Worm (Caenorhabditis elegans) whole organism, late embryonic: ENCODE data around the gene ZC155.2.

Source experiments
- C08G9.2 ChIP-seq: sonication (generic microtip); optimal IDR thresholded peaks from 2 replicates; lab custom pipeline; 2016; ENCODE audit warnings: mild to moderate bottlenecking, missing genetic modification characterization, moderate library complexity, missing compliant biosample characterization
- C38D4.7 ChIP-seq: fragments of 200-800 bp; sonication (Bioruptor generic); optimal IDR thresholded peaks from 2 replicates; lab custom pipeline; 2018; ENCODE audit warnings: mild to moderate bottlenecking, missing genetic modification characterization, moderate library complexity, missing compliant biosample characterization
- F13H6.1 ChIP-seq: sonication (generic microtip); optimal IDR thresholded peaks from 2 replicates; lab custom pipeline; 2016; ENCODE audit warnings: missing genetic modification characterization, missing compliant biosample characterization
- K02D7.2 ChIP-seq: sonication (generic microtip); optimal IDR thresholded peaks from 2 replicates; lab custom pipeline; 2017; ENCODE audit warnings: mild to moderate bottlenecking, missing genetic modification characterization, missing compliant biosample characterization
- K09A11.1 ChIP-seq: sonication (generic microtip); optimal IDR thresholded peaks from 2 replicates; lab custom pipeline; 2017; ENCODE audit warnings: antibody characterized with exemption, mild to moderate bottlenecking, missing genetic modification characterization, missing compliant biosample characterization; ENCODE audit not compliant: insufficient read depth
- Y22D7AL.16 ChIP-seq: sonication (generic microtip); optimal IDR thresholded peaks from 2 replicates; lab custom pipeline; 2016; ENCODE audit warnings: missing genetic modification characterization, missing compliant biosample characterization
- ama-1 ChIP-seq: fragments of 150-350 bp; optimal IDR thresholded peaks from 2 replicates; lab custom pipeline; 2014
- ceh-14 ChIP-seq: sonication (generic microtip); optimal IDR thresholded peaks from 2 replicates; lab custom pipeline; 2016; ENCODE audit warnings: missing genotype, missing genetic modification characterization, missing compliant biosample characterization
- ceh-18 ChIP-seq: sonication (generic microtip); optimal IDR thresholded peaks from 2 replicates; lab custom pipeline; 2016; ENCODE audit warnings: missing genetic modification characterization, missing compliant biosample characterization
- ceh-2 ChIP-seq: sonication (generic microtip); optimal IDR thresholded peaks from 2 replicates; lab custom pipeline; 2016; ENCODE audit warnings: missing genotype, missing genetic modification characterization, missing compliant biosample characterization
- ceh-22 ChIP-seq: sonication (generic microtip); optimal IDR thresholded peaks from 2 replicates; lab custom pipeline; 2017; ENCODE audit warnings: missing biosample characterization, missing genetic modification characterization
- ceh-30 ChIP-seq: fragments of 150-350 bp; optimal IDR thresholded peaks from 2 replicates; lab custom pipeline; 2014; ENCODE audit warnings: missing biosample characterization, missing genetic modification characterization
- ceh-31 ChIP-seq: sonication (generic microtip); optimal IDR thresholded peaks from 2 replicates; lab custom pipeline; 2016; ENCODE audit warnings: missing genetic modification characterization, missing compliant biosample characterization
- ceh-34 ChIP-seq: sonication (generic microtip); optimal IDR thresholded peaks from 2 replicates; lab custom pipeline; 2016; ENCODE audit warnings: mild to moderate bottlenecking, missing genetic modification characterization, missing compliant biosample characterization
- ceh-45 ChIP-seq: fragments of 200-800 bp; sonication (Bioruptor generic); IDR thresholded peaks from 2 replicates; pipeline ENCODE4 v1.3.6; 2022; ENCODE audit warnings: missing genetic modification reagents, missing genetic modification characterization, missing compliant biosample characterization
- ceh-6 ChIP-seq: fragments of 200-800 bp; sonication (Bioruptor generic); optimal IDR thresholded peaks from 2 replicates; lab custom pipeline; 2018; ENCODE audit warnings: mild to moderate bottlenecking, missing genetic modification characterization, missing compliant biosample characterization
- che-1 ChIP-seq: sonication (generic microtip); optimal IDR thresholded peaks from 2 replicates; lab custom pipeline; 2016; ENCODE audit warnings: mild to moderate bottlenecking, missing genetic modification characterization, missing compliant biosample characterization
- dmd-4 ChIP-seq: sonication (generic microtip); optimal IDR thresholded peaks from 2 replicates; lab custom pipeline; 2016; ENCODE audit warnings: borderline replicate concordance, missing genetic modification characterization, missing compliant biosample characterization
- dve-1 ChIP-seq: sonication (generic microtip); optimal IDR thresholded peaks from 2 replicates; lab custom pipeline; 2017; ENCODE audit warnings: antibody characterized with exemption, mild to moderate bottlenecking, missing genetic modification characterization, missing compliant biosample characterization
- elt-2 ChIP-seq: sonication (generic microtip); optimal IDR thresholded peaks from 2 replicates; lab custom pipeline; 2016; ENCODE audit warnings: missing genetic modification reagents, missing genetic modification characterization, missing compliant biosample characterization
- ets-4 ChIP-seq: sonication (generic microtip); optimal IDR thresholded peaks from 2 replicates; lab custom pipeline; 2016; ENCODE audit warnings: missing genetic modification characterization, missing compliant biosample characterization
- eyg-1 ChIP-seq: sonication (generic microtip); optimal IDR thresholded peaks from 2 replicates; lab custom pipeline; 2016; ENCODE audit warnings: missing genotype, missing genetic modification characterization, missing compliant biosample characterization
- fkh-6 ChIP-seq: sonication (generic microtip); optimal IDR thresholded peaks from 2 replicates; lab custom pipeline; 2016; ENCODE audit warnings: missing genetic modification characterization, missing compliant biosample characterization
- hlh-13 ChIP-seq: fragments of 200-800 bp; sonication (Bioruptor generic); optimal IDR thresholded peaks from 2 replicates; lab custom pipeline; 2018; ENCODE audit warnings: mild to moderate bottlenecking, missing genetic modification characterization, missing compliant biosample characterization
- hlh-15 ChIP-seq: sonication (generic microtip); optimal IDR thresholded peaks from 2 replicates; lab custom pipeline; 2016; ENCODE audit warnings: missing genetic modification characterization, missing compliant biosample characterization
- hlh-30 ChIP-seq: sonication (generic microtip); optimal IDR thresholded peaks from 2 replicates; lab custom pipeline; 2017; ENCODE audit warnings: antibody characterized with exemption, missing genetic modification characterization, missing compliant biosample characterization; ENCODE audit not compliant: insufficient read depth
- hlh-6 ChIP-seq: sonication (generic microtip); optimal IDR thresholded peaks from 2 replicates; lab custom pipeline; 2016; ENCODE audit warnings: missing genotype, missing genetic modification characterization, missing compliant biosample characterization
- hlh-8 ChIP-seq: sonication (generic microtip); optimal IDR thresholded peaks from 2 replicates; lab custom pipeline; 2016; ENCODE audit warnings: missing genotype, missing genetic modification characterization, missing compliant biosample characterization
- madf-2 ChIP-seq: sonication (generic microtip); optimal IDR thresholded peaks from 2 replicates; lab custom pipeline; 2017; ENCODE audit warnings: missing genetic modification characterization, missing compliant biosample characterization
- mec-3 ChIP-seq: sonication (generic microtip); optimal IDR thresholded peaks from 2 replicates; lab custom pipeline; 2016; ENCODE audit warnings: borderline replicate concordance, missing genetic modification characterization, missing compliant biosample characterization
- nfya-1 ChIP-seq: sonication (generic microtip); optimal IDR thresholded peaks from 2 replicates; lab custom pipeline; 2017; ENCODE audit warnings: missing genetic modification characterization, mild to moderate bottlenecking, missing compliant biosample characterization, antibody characterized with exemption, moderate library complexity
- nhr-11 ChIP-seq: fragments of 150-350 bp; optimal IDR thresholded peaks from 2 replicates; lab custom pipeline; 2014; ENCODE audit warnings: missing biosample characterization, missing genetic modification characterization
- pat-9 ChIP-seq: fragments of 200-800 bp; sonication (Bioruptor generic); optimal IDR thresholded peaks from 2 replicates; lab custom pipeline; 2018; ENCODE audit warnings: mild to moderate bottlenecking, missing genetic modification characterization, moderate library complexity, missing compliant biosample characterization
- pax-1 ChIP-seq: fragments of 150-350 bp; optimal IDR thresholded peaks from 2 replicates; lab custom pipeline; 2014; ENCODE audit warnings: missing biosample characterization, missing genetic modification characterization
- pha-2 ChIP-seq: sonication (generic microtip); optimal IDR thresholded peaks from 2 replicates; lab custom pipeline; 2017; ENCODE audit warnings: mild to moderate bottlenecking, missing genetic modification characterization, missing compliant biosample characterization
- pqm-1 ChIP-seq: sonication (generic microtip); optimal IDR thresholded peaks from 2 replicates; lab custom pipeline; 2016; ENCODE audit warnings: missing genetic modification characterization, missing compliant biosample characterization
- pros-1 ChIP-seq: fragments of 150-350 bp; optimal IDR thresholded peaks from 2 replicates; lab custom pipeline; 2014; ENCODE audit warnings: missing biosample characterization, missing genetic modification reagents, missing genetic modification characterization
- ref-2 ChIP-seq: sonication (generic microtip); optimal IDR thresholded peaks from 2 replicates; lab custom pipeline; 2016; ENCODE audit warnings: missing genetic modification characterization, missing compliant biosample characterization
- rnt-1 ChIP-seq: sonication (generic microtip); optimal IDR thresholded peaks from 2 replicates; lab custom pipeline; 2016; ENCODE audit warnings: missing genetic modification characterization, missing compliant biosample characterization
- sdc-2 ChIP-seq: sonication (generic microtip); optimal IDR thresholded peaks from 2 replicates; lab custom pipeline; 2016; ENCODE audit warnings: missing genotype, missing genetic modification characterization, missing compliant biosample characterization
- sox-2 ChIP-seq: fragments of 200-800 bp; sonication (Bioruptor generic); IDR thresholded peaks from 2 replicates; pipeline ENCODE4 v1.3.6; 2022; ENCODE audit warnings: missing genetic modification reagents, missing genetic modification characterization, missing compliant biosample characterization
- sox-4 ChIP-seq: sonication (generic microtip); optimal IDR thresholded peaks from 2 replicates; lab custom pipeline; 2017; ENCODE audit warnings: mild to moderate bottlenecking, missing genetic modification characterization, inconsistent platforms, missing compliant biosample characterization
- tbx-2 ChIP-seq: sonication (generic microtip); optimal IDR thresholded peaks from 2 replicates; lab custom pipeline; 2016; ENCODE audit warnings: missing genetic modification characterization, missing compliant biosample characterization
- ttx-3 ChIP-seq: sonication (generic microtip); optimal IDR thresholded peaks from 2 replicates; lab custom pipeline; 2016; ENCODE audit warnings: missing genetic modification reagents, missing genetic modification characterization, missing compliant biosample characterization
- unc-3 ChIP-seq, 2 experiments: fragments of 200-800 bp in 1 of 2; sonication (Bioruptor generic) in 1 of 2; sonication (generic microtip) in 1 of 2; conservative IDR thresholded peaks in 1 of 2; optimal IDR thresholded peaks in 1 of 2; 2 replicates each; pipeline versions ENCODE4 v1.3.6 to Lab custom; 2016 to 2022; ENCODE audit warnings: missing compliant biosample characterization in 2 of 2, missing genetic modification characterization in 2 of 2, missing genetic modification reagents in 1 of 2
- unc-42 ChIP-seq: sonication (generic microtip); optimal IDR thresholded peaks from 2 replicates; lab custom pipeline; 2016; ENCODE audit warnings: missing genotype, missing genetic modification characterization, missing compliant biosample characterization
- unc-55 ChIP-seq: sonication (generic microtip); optimal IDR thresholded peaks from 2 replicates; lab custom pipeline; 2017; ENCODE audit warnings: missing biosample characterization, missing genetic modification reagents, missing genetic modification characterization
- unc-86 ChIP-seq: sonication (generic microtip); optimal IDR thresholded peaks from 2 replicates; lab custom pipeline; 2016; ENCODE audit warnings: missing genetic modification characterization, missing compliant biosample characterization
- ztf-16 ChIP-seq: sonication (generic microtip); optimal IDR thresholded peaks from 2 replicates; lab custom pipeline; 2017; ENCODE audit warnings: missing genetic modification characterization, missing compliant biosample characterization

ZC155.2 gene

ce11 chrIII:5227831-5228467 lies 9.2 kb downstream of the ZC155.2 start, which contains the start of the genes C34E10.12, C34E10.10 and atp-2:
TSS of gene C34E10.12 (minus strand) at chrIII:5227881.
TSS of gene C34E10.10 (minus strand) at chrIII:5227884.
TSS of gene atp-2 (plus strand) at chrIII:5228417.
- TF ChIP-seq nfya-1 (tag; lab: Kevin White, UChicago) = peak; percentile 70
- TF ChIP-seq ets-4 (tag; lab: Kevin White, UChicago) = peak; percentile 68
- no peak for TF ChIP-seq ref-2 (tag; lab: Kevin White, UChicago)
- no peak for TF ChIP-seq hlh-13 (GFP tag; lab: Kevin White, UChicago)
- no peak for TF ChIP-seq eyg-1
- no peak for TF ChIP-seq pha-2 (tag; lab: Kevin White, UChicago)
- TF ChIP-seq ceh-6 (GFP tag; lab: Kevin White, UChicago) = no peak
- TF ChIP-seq ceh-45 = no peak
- peak; percentile 7 for TF ChIP-seq unc-86 (tag; lab: Kevin White, UChicago)
- TF ChIP-seq ttx-3 (tag; lab: Kevin White, UChicago) = peak; percentile 33
- TF ChIP-seq C08G9.2 (tag; lab: Kevin White, UChicago) = no peak
- no peak for TF ChIP-seq mec-3 (tag; lab: Kevin White, UChicago)
- TF ChIP-seq ama-1 (lab: Kevin White, UChicago) = no peak
- no peak for TF ChIP-seq fkh-6 (tag; lab: Kevin White, UChicago)
- peak; percentile 22 for TF ChIP-seq pax-1 (tag; lab: Kevin White, UChicago)
- no peak for TF ChIP-seq hlh-15
- TF ChIP-seq elt-2 = peak; percentile 51
- TF ChIP-seq unc-3 (GFP tag; conservative IDR thresholded peaks at IDR 0.05; lab: Robert Waterston, UW) = no peak; the same call in 1 of the 2 replicates
- no peak for TF ChIP-seq unc-3 (tag; optimal IDR thresholded peaks at IDR 0.05; lab: Kevin White, UChicago)
- TF ChIP-seq hlh-6 (tag; lab: Kevin White, UChicago) = no peak
- TF ChIP-seq C38D4.7 (GFP tag; lab: Kevin White, UChicago) = no peak
- peak; percentile 49 for TF ChIP-seq unc-42 (tag; lab: Kevin White, UChicago)
- TF ChIP-seq hlh-30 (tag; lab: Kevin White, UChicago) = no peak
- no peak for TF ChIP-seq pros-1 (tag; lab: Kevin White, UChicago)
- TF ChIP-seq ceh-30 = no peak
- no peak for TF ChIP-seq ceh-22
- peak; percentile 62 for TF ChIP-seq tbx-2 (tag; lab: Kevin White, UChicago)
- no peak for TF ChIP-seq hlh-8 (tag; lab: Kevin White, UChicago)
- peak; percentile 74 for TF ChIP-seq dve-1 (tag; lab: Kevin White, UChicago)
- no peak for TF ChIP-seq nhr-11 (tag; lab: Kevin White, UChicago)
- no peak for TF ChIP-seq pqm-1 (tag; lab: Kevin White, UChicago)
- TF ChIP-seq sox-2 (GFP tag; lab: Robert Waterston, UW) = no peak
- TF ChIP-seq pat-9 (tag; lab: Kevin White, UChicago) = no peak
- TF ChIP-seq sdc-2 (tag; lab: Kevin White, UChicago) = no peak
- TF ChIP-seq K09A11.1 (tag; lab: Kevin White, UChicago) = peak; percentile 10
- peak; percentile 13 for TF ChIP-seq F13H6.1
- TF ChIP-seq madf-2 = no peak
- peak; percentile 37 for TF ChIP-seq ceh-14
- TF ChIP-seq rnt-1 (tag; lab: Kevin White, UChicago) = peak; percentile 43
- no peak for TF ChIP-seq che-1
- peak; percentile 31 for TF ChIP-seq ceh-2 (tag; lab: Kevin White, UChicago)
- no peak for TF ChIP-seq K02D7.2
- TF ChIP-seq ztf-16 (tag; lab: Kevin White, UChicago) = peak; percentile 18
- TF ChIP-seq dmd-4 = no peak
- TF ChIP-seq sox-4 (tag; lab: Kevin White, UChicago) = no peak
- TF ChIP-seq ceh-18 (tag; lab: Kevin White, UChicago) = peak; percentile 48
- peak; percentile 56 for TF ChIP-seq ceh-34
- peak; percentile 78 for TF ChIP-seq ceh-31 (tag; lab: Kevin White, UChicago)
- no peak for TF ChIP-seq Y22D7AL.16
- no peak for TF ChIP-seq unc-55
